Worm (Caenorhabditis elegans) whole organism, L2 larva: ENCODE data around the gene Y37E11AL.1.

Experiments
- C34F6.9 ChIP-seq: fragments of 150-350 bp; optimal IDR thresholded peaks from 2 replicates; lab custom pipeline; 2014; ENCODE audit warnings: missing biosample characterization, missing genetic modification characterization
- F13H6.1 ChIP-seq: sonication (generic microtip); optimal IDR thresholded peaks from 2 replicates; lab custom pipeline; 2016; ENCODE audit warnings: missing genetic modification characterization, missing compliant biosample characterization
- ZK546.5 ChIP-seq: sonication (generic microtip); optimal IDR thresholded peaks from 2 replicates; lab custom pipeline; 2017; ENCODE audit warnings: missing biosample characterization, missing genetic modification characterization
- aly-2 ChIP-seq: fragments of 150-350 bp; optimal IDR thresholded peaks from 2 replicates; lab custom pipeline; 2014; ENCODE audit warnings: missing biosample characterization, missing genetic modification characterization
- ama-1 ChIP-seq: fragments of 150-350 bp; optimal IDR thresholded peaks from 2 replicates; lab custom pipeline; 2018; ENCODE audit warnings: inconsistent platforms
- blmp-1 ChIP-seq: sonication (generic microtip); optimal IDR thresholded peaks from 2 replicates; lab custom pipeline; 2017; ENCODE audit warnings: missing genetic modification characterization, mild to moderate bottlenecking, missing compliant biosample characterization, antibody characterized with exemption, moderate library complexity; ENCODE audit not compliant: insufficient read depth
- ceh-16 ChIP-seq: fragments of 150-350 bp; optimal IDR thresholded peaks from 2 replicates; lab custom pipeline; 2014; ENCODE audit warnings: missing biosample characterization, missing genetic modification characterization
- ceh-82 ChIP-seq: fragments of 150-350 bp; optimal IDR thresholded peaks from 2 replicates; lab custom pipeline; 2014; ENCODE audit warnings: missing biosample characterization, missing genetic modification characterization
- crh-2 ChIP-seq: sonication (generic microtip); optimal IDR thresholded peaks from 2 replicates; lab custom pipeline; 2017; ENCODE audit warnings: missing biosample characterization, missing genetic modification characterization
- egl-27 ChIP-seq: sonication (generic microtip); optimal IDR thresholded peaks from 3 replicates; lab custom pipeline; 2017; ENCODE audit warnings: missing biosample characterization, missing genetic modification reagents, missing genetic modification characterization
- elt-1 ChIP-seq: fragments of 150-350 bp; optimal IDR thresholded peaks from 2 replicates; lab custom pipeline; 2014; ENCODE audit warnings: missing biosample characterization, missing genetic modification characterization
- elt-3 ChIP-seq: sonication (generic microtip); optimal IDR thresholded peaks from 2 replicates; lab custom pipeline; 2017; ENCODE audit warnings: missing biosample characterization, missing genetic modification characterization
- fos-1 ChIP-seq: fragments of 150-350 bp; optimal IDR thresholded peaks from 2 replicates; lab custom pipeline; 2014; ENCODE audit warnings: missing biosample characterization, missing genetic modification characterization
- gmeb-1 ChIP-seq: fragments of 150-350 bp; optimal IDR thresholded peaks from 2 replicates; lab custom pipeline; 2014; ENCODE audit warnings: missing biosample characterization, missing genetic modification characterization
- lin-11 ChIP-seq: fragments of 150-350 bp; sonication (generic microtip); optimal IDR thresholded peaks from 2 replicates; lab custom pipeline; 2014; ENCODE audit warnings: missing biosample characterization, missing genetic modification characterization, inconsistent platforms, mixed read lengths
- lin-13 ChIP-seq: fragments of 150-350 bp; optimal IDR thresholded peaks from 2 replicates; lab custom pipeline; 2014; ENCODE audit warnings: missing biosample characterization, missing genetic modification reagents, missing genetic modification characterization
- lin-39 ChIP-seq: fragments of 150-350 bp; optimal IDR thresholded peaks from 2 replicates; lab custom pipeline; 2014; ENCODE audit warnings: missing biosample characterization, missing genetic modification reagents, missing genetic modification characterization
- lsy-2 ChIP-seq, 2 experiments: fragments of 150-350 bp in 1 of 2; sonication (generic microtip) in 1 of 2; optimal IDR thresholded peaks; 2 replicates each; lab custom pipeline; 2014 to 2017; ENCODE audit warnings: missing biosample characterization in 2 of 2, missing genetic modification characterization in 2 of 2
- mab-5 ChIP-seq: fragments of 150-350 bp; optimal IDR thresholded peaks from 2 replicates; lab custom pipeline; 2014; ENCODE audit warnings: missing biosample characterization, missing genetic modification characterization
- mdl-1 ChIP-seq, 2 experiments: fragments of 150-350 bp in 1 of 2; sonication (generic microtip) in 1 of 2; optimal IDR thresholded peaks; 2 replicates each; lab custom pipeline; 2017; ENCODE audit warnings: missing biosample characterization in 2 of 2, missing genetic modification characterization in 2 of 2
- nhr-11 ChIP-seq: fragments of 150-350 bp; optimal IDR thresholded peaks from 2 replicates; lab custom pipeline; 2014; ENCODE audit warnings: missing biosample characterization, missing genetic modification characterization
- nhr-12 ChIP-seq: fragments of 150-350 bp; optimal IDR thresholded peaks from 2 replicates; lab custom pipeline; 2014; ENCODE audit warnings: missing biosample characterization, missing genetic modification characterization
- nhr-129 ChIP-seq: fragments of 150-350 bp; optimal IDR thresholded peaks from 2 replicates; lab custom pipeline; 2014; ENCODE audit warnings: missing biosample characterization, missing genetic modification characterization
- nhr-237 ChIP-seq: fragments of 150-350 bp; optimal IDR thresholded peaks from 2 replicates; lab custom pipeline; 2014; ENCODE audit warnings: missing biosample characterization, missing genetic modification characterization
- nhr-25 ChIP-seq: fragments of 150-350 bp; sonication (generic microtip); optimal IDR thresholded peaks from 3 replicates; lab custom pipeline; 2014; ENCODE audit warnings: missing biosample characterization, missing genetic modification characterization
- nhr-6 ChIP-seq: fragments of 150-350 bp; optimal IDR thresholded peaks from 2 replicates; lab custom pipeline; 2014; ENCODE audit warnings: missing biosample characterization, missing genetic modification characterization
- peb-1 ChIP-seq: fragments of 150-350 bp; optimal IDR thresholded peaks from 2 replicates; lab custom pipeline; 2014; ENCODE audit warnings: missing biosample characterization, missing genetic modification characterization
- sem-4 ChIP-seq: fragments of 150-350 bp; optimal IDR thresholded peaks from 2 replicates; lab custom pipeline; 2014; ENCODE audit warnings: missing biosample characterization, missing genetic modification reagents, missing genetic modification characterization
- skn-1 ChIP-seq: sonication (generic microtip); optimal IDR thresholded peaks from 2 replicates; lab custom pipeline; 2017; ENCODE audit warnings: missing biosample characterization, missing genetic modification characterization
- sma-3 ChIP-seq: sonication (generic microtip); optimal IDR thresholded peaks from 2 replicates; lab custom pipeline; 2016; ENCODE audit warnings: missing genetic modification reagents, missing genetic modification characterization, missing compliant biosample characterization
- sma-9 ChIP-seq, 2 experiments: fragments of 150-350 bp in 1 of 2; sonication (generic microtip) in 1 of 2; optimal IDR thresholded peaks; 2 replicates each; lab custom pipeline; 2014 to 2016; ENCODE audit warnings: missing genetic modification characterization in 2 of 2, mild to moderate bottlenecking in 1 of 2, missing biosample characterization in 1 of 2, missing compliant biosample characterization in 1 of 2, missing genetic modification reagents in 1 of 2, moderate library complexity in 1 of 2
- unc-55 ChIP-seq: fragments of 150-350 bp; sonication (generic microtip); optimal IDR thresholded peaks from 3 replicates; lab custom pipeline; 2014; ENCODE audit warnings: missing biosample characterization, missing genetic modification reagents, missing genetic modification characterization
- unc-62 ChIP-seq: fragments of 150-350 bp; optimal IDR thresholded peaks from 2 replicates; lab custom pipeline; 2014; ENCODE audit warnings: missing biosample characterization, missing genetic modification reagents, missing genetic modification characterization
- zag-1 ChIP-seq: fragments of 150-350 bp; optimal IDR thresholded peaks from 2 replicates; lab custom pipeline; 2014; ENCODE audit warnings: missing biosample characterization, missing genetic modification characterization
- ztf-1 ChIP-seq: fragments of 200-800 bp; sonication (Bioruptor generic); conservative IDR thresholded peaks from 2 replicates; pipeline ENCODE4 v1.3.6; 2022; ENCODE audit warnings: missing genetic modification characterization, missing compliant biosample characterization
- ztf-11 ChIP-seq: sonication (generic microtip); optimal IDR thresholded peaks from 2 replicates; lab custom pipeline; 2017; ENCODE audit warnings: missing biosample characterization, missing genetic modification characterization
- ztf-4 ChIP-seq: fragments of 150-350 bp; optimal IDR thresholded peaks from 2 replicates; lab custom pipeline; 2014; ENCODE audit warnings: missing biosample characterization, missing genetic modification characterization

The Y37E11AL.1 gene

ce11 chrIV:3686765-3687164 is 22.5 kb upstream of the Y37E11AL.1 start, which contains the start of gene map-1:
map-1 (minus strand) TSS chrIV:3686865.
- TF ChIP-seq unc-62 (GFP tag; lab: Kevin White, UChicago) = no peak
- TF ChIP-seq aly-2 (tag; lab: Kevin White, UChicago) = no peak
- no peak for TF ChIP-seq nhr-11 (tag; lab: Kevin White, UChicago)
- no peak for TF ChIP-seq elt-1 (tag; lab: Kevin White, UChicago)
- TF ChIP-seq blmp-1 (tag; lab: Kevin White, UChicago) = no peak
- no peak for TF ChIP-seq ztf-11 (tag; lab: Kevin White, UChicago)
- no peak for TF ChIP-seq sem-4 (tag; lab: Kevin White, UChicago)
- TF ChIP-seq elt-3 (tag; lab: Kevin White, UChicago) = no peak
- no peak for TF ChIP-seq sma-9 (GFP tag; optimal IDR thresholded peaks at IDR 0.05; lab: Kevin White, UChicago)
- no peak for TF ChIP-seq sma-9 (tag; optimal IDR thresholded peaks at IDR 0.05; lab: Kevin White, UChicago)
- no peak for TF ChIP-seq lsy-2 (tag; optimal IDR thresholded peaks at IDR 0.05; lab: Kevin White, UChicago)
- no peak for TF ChIP-seq zag-1
- TF ChIP-seq nhr-12 = no peak
- TF ChIP-seq ztf-1 (GFP tag; lab: Robert Waterston, UW) = no peak
- TF ChIP-seq nhr-6 (tag; lab: Kevin White, UChicago) = no peak
- TF ChIP-seq ceh-82 (tag; lab: Kevin White, UChicago) = no peak
- no peak for TF ChIP-seq nhr-25 (tag; lab: Kevin White, UChicago)

ce11 chrIV:3688050-3688449 is 21.2 kb upstream of the Y37E11AL.1 start:
- TF ChIP-seq nhr-11 (tag; lab: Kevin White, UChicago) (no peak), mab-5 (no peak), egl-27 (no peak), ztf-1 (GFP tag; lab: Robert Waterston, UW) (no peak), sma-9 (GFP tag; optimal IDR thresholded peaks at IDR 0.05; lab: Kevin White, UChicago) (no peak), sma-9 (tag; optimal IDR thresholded peaks at IDR 0.05; lab: Kevin White, UChicago) (no peak), lin-11 (tag; lab: Kevin White, UChicago) (no peak), unc-62 (GFP tag; lab: Kevin White, UChicago) (no peak), nhr-237 (tag; lab: Kevin White, UChicago) (no peak), skn-1 (tag; lab: Kevin White, UChicago) (no peak), F13H6.1 (tag; lab: Kevin White, UChicago) (no peak), lsy-2 (tag; optimal IDR thresholded peaks at IDR 0.05; lab: Kevin White, UChicago) (no peak), fos-1 (no peak), lin-13 (GFP tag; lab: Kevin White, UChicago) (no peak), zag-1 (no peak), sma-3 (GFP tag; lab: Kevin White, UChicago) (no peak), peb-1 (tag; lab: Kevin White, UChicago) (no peak), mdl-1 (tag; optimal IDR thresholded peaks at IDR 0.05; lab: Kevin White, UChicago) (no peak), ceh-16 (tag; lab: Kevin White, UChicago) (no peak), ZK546.5 (no peak), elt-1 (tag; lab: Kevin White, UChicago) (no peak)

DNA sequence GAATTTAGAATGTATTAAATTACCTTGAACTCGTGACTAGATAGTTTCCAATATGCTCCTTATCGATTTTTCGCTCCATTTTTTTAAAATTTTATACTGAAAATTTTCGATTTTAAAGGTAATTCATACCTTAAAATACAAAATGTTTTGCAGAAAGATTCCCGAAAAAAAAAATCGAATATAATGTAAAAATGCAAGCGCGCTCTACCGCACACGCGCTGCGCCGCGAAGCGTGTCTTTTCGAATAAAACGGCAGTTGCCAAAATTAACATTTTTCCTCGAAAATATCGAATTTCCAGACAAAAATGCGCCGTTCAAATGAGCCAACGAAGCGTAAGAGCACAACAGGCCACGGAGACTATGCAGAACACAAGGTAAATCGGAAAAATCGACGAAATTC is 14.7 kb upstream of the Y37E11AL.1 start, which contains the start of the genes taf-6.2 and Y37E11AL.3:
Gene taf-6.2 (minus strand): TSS at position 96 of the 400 bp plus-strand sequence.
Gene Y37E11AL.3 (plus strand): TSS at position 298 of the 400 bp plus-strand sequence.
- TF ChIP-seq unc-55 (GFP tag; lab: Kevin White, UChicago) (peak; percentile 74), gmeb-1 (tag; lab: Kevin White, UChicago) (peak; percentile 93), C34F6.9 (tag; lab: Kevin White, UChicago) (peak; percentile 73), lin-11 (tag; lab: Kevin White, UChicago) (peak; percentile 43), ztf-4 (tag; lab: Kevin White, UChicago) (no peak), ama-1 (lab: Kevin White, UChicago) (no peak), nhr-25 (tag; lab: Kevin White, UChicago) (peak; percentile 14), crh-2 (tag; lab: Kevin White, UChicago) (peak; percentile 52), skn-1 (tag; lab: Kevin White, UChicago) (no peak), lin-13 (GFP tag; lab: Kevin White, UChicago) (peak; percentile 50), sma-3 (GFP tag; lab: Kevin White, UChicago) (peak; percentile 54), ceh-16 (tag; lab: Kevin White, UChicago) (no peak), lin-39 (tag; lab: Kevin White, UChicago) (no peak), egl-27 (no peak), F13H6.1 (tag; lab: Kevin White, UChicago) (peak; percentile 1), lsy-2 (tag; optimal IDR thresholded peaks at IDR 0.05; lab: Kevin White, UChicago) (peak; percentile 61 to 77), zag-1 (no peak), nhr-129 (tag; lab: Kevin White, UChicago) (peak; percentile 33)
